Worm (Caenorhabditis elegans) whole organism, late embryonic: Measurements from ENCODE around the gene F31D5.1.

Source experiments
- C08G9.2 ChIP-seq: sonication (generic microtip); optimal IDR thresholded peaks from 2 replicates; lab custom pipeline; 2016; ENCODE audit warnings: mild to moderate bottlenecking, missing genetic modification characterization, moderate library complexity, missing compliant biosample characterization
- F13H6.1 ChIP-seq: sonication (generic microtip); optimal IDR thresholded peaks from 2 replicates; lab custom pipeline; 2016; ENCODE audit warnings: missing genetic modification characterization, missing compliant biosample characterization
- K02D7.2 ChIP-seq: sonication (generic microtip); optimal IDR thresholded peaks from 2 replicates; lab custom pipeline; 2017; ENCODE audit warnings: mild to moderate bottlenecking, missing genetic modification characterization, missing compliant biosample characterization
- Y22D7AL.16 ChIP-seq: sonication (generic microtip); optimal IDR thresholded peaks from 2 replicates; lab custom pipeline; 2016; ENCODE audit warnings: missing genetic modification characterization, missing compliant biosample characterization
- ahr-1 ChIP-seq: sonication (generic microtip); optimal IDR thresholded peaks from 2 replicates; lab custom pipeline; 2016; ENCODE audit warnings: missing genetic modification characterization, missing compliant biosample characterization
- ama-1 ChIP-seq: fragments of 150-350 bp; optimal IDR thresholded peaks from 2 replicates; lab custom pipeline; 2014
- ceh-18 ChIP-seq: sonication (generic microtip); optimal IDR thresholded peaks from 2 replicates; lab custom pipeline; 2016; ENCODE audit warnings: missing genetic modification characterization, missing compliant biosample characterization
- ceh-19 ChIP-seq: fragments of 200-800 bp; sonication (Bioruptor generic); optimal IDR thresholded peaks from 2 replicates; lab custom pipeline; 2018; ENCODE audit warnings: mild to moderate bottlenecking, missing genetic modification characterization, missing compliant biosample characterization
- ceh-22 ChIP-seq: sonication (generic microtip); optimal IDR thresholded peaks from 2 replicates; lab custom pipeline; 2017; ENCODE audit warnings: missing biosample characterization, missing genetic modification characterization
- ceh-34 ChIP-seq: sonication (generic microtip); optimal IDR thresholded peaks from 2 replicates; lab custom pipeline; 2016; ENCODE audit warnings: mild to moderate bottlenecking, missing genetic modification characterization, missing compliant biosample characterization
- ceh-48 ChIP-seq: sonication (generic microtip); optimal IDR thresholded peaks from 2 replicates; lab custom pipeline; 2016; ENCODE audit warnings: missing genetic modification characterization, inconsistent platforms, missing compliant biosample characterization
- ceh-6 ChIP-seq: fragments of 200-800 bp; sonication (Bioruptor generic); optimal IDR thresholded peaks from 2 replicates; lab custom pipeline; 2018; ENCODE audit warnings: mild to moderate bottlenecking, missing genetic modification characterization, missing compliant biosample characterization
- che-1 ChIP-seq: sonication (generic microtip); optimal IDR thresholded peaks from 2 replicates; lab custom pipeline; 2016; ENCODE audit warnings: mild to moderate bottlenecking, missing genetic modification characterization, missing compliant biosample characterization
- dve-1 ChIP-seq: sonication (generic microtip); optimal IDR thresholded peaks from 2 replicates; lab custom pipeline; 2017; ENCODE audit warnings: antibody characterized with exemption, mild to moderate bottlenecking, missing genetic modification characterization, missing compliant biosample characterization
- elt-2 ChIP-seq: sonication (generic microtip); optimal IDR thresholded peaks from 2 replicates; lab custom pipeline; 2016; ENCODE audit warnings: missing genetic modification reagents, missing genetic modification characterization, missing compliant biosample characterization
- eyg-1 ChIP-seq: sonication (generic microtip); optimal IDR thresholded peaks from 2 replicates; lab custom pipeline; 2016; ENCODE audit warnings: missing genotype, missing genetic modification characterization, missing compliant biosample characterization
- fkh-10 ChIP-seq: fragments of 150-350 bp; optimal IDR thresholded peaks from 2 replicates; lab custom pipeline; 2014; ENCODE audit warnings: missing biosample characterization, missing genetic modification reagents, missing genetic modification characterization
- fkh-6 ChIP-seq: sonication (generic microtip); optimal IDR thresholded peaks from 2 replicates; lab custom pipeline; 2016; ENCODE audit warnings: missing genetic modification characterization, missing compliant biosample characterization
- gmeb-2 ChIP-seq: sonication (generic microtip); optimal IDR thresholded peaks from 2 replicates; lab custom pipeline; 2016; ENCODE audit warnings: missing genetic modification characterization, inconsistent platforms, missing compliant biosample characterization
- hlh-13 ChIP-seq: fragments of 200-800 bp; sonication (Bioruptor generic); optimal IDR thresholded peaks from 2 replicates; lab custom pipeline; 2018; ENCODE audit warnings: mild to moderate bottlenecking, missing genetic modification characterization, missing compliant biosample characterization
- hlh-15 ChIP-seq: sonication (generic microtip); optimal IDR thresholded peaks from 2 replicates; lab custom pipeline; 2016; ENCODE audit warnings: missing genetic modification characterization, missing compliant biosample characterization
- hlh-30 ChIP-seq: sonication (generic microtip); optimal IDR thresholded peaks from 2 replicates; lab custom pipeline; 2017; ENCODE audit warnings: antibody characterized with exemption, missing genetic modification characterization, missing compliant biosample characterization; ENCODE audit not compliant: insufficient read depth
- madf-2 ChIP-seq: sonication (generic microtip); optimal IDR thresholded peaks from 2 replicates; lab custom pipeline; 2017; ENCODE audit warnings: missing genetic modification characterization, missing compliant biosample characterization
- mec-3 ChIP-seq: sonication (generic microtip); optimal IDR thresholded peaks from 2 replicates; lab custom pipeline; 2016; ENCODE audit warnings: borderline replicate concordance, missing genetic modification characterization, missing compliant biosample characterization
- nfya-1 ChIP-seq: sonication (generic microtip); optimal IDR thresholded peaks from 2 replicates; lab custom pipeline; 2017; ENCODE audit warnings: missing genetic modification characterization, mild to moderate bottlenecking, missing compliant biosample characterization, antibody characterized with exemption, moderate library complexity
- nhr-232 ChIP-seq: sonication (generic microtip); optimal IDR thresholded peaks from 2 replicates; lab custom pipeline; 2016; ENCODE audit warnings: missing genetic modification characterization, missing compliant biosample characterization
- pax-1 ChIP-seq: fragments of 150-350 bp; optimal IDR thresholded peaks from 2 replicates; lab custom pipeline; 2014; ENCODE audit warnings: missing biosample characterization, missing genetic modification characterization
- pha-4 ChIP-seq: fragments of 150-350 bp; optimal IDR thresholded peaks from 2 replicates; lab custom pipeline; 2018; ENCODE audit warnings: missing biosample characterization, missing genetic modification reagents, missing genetic modification characterization
- ref-2 ChIP-seq: sonication (generic microtip); optimal IDR thresholded peaks from 2 replicates; lab custom pipeline; 2016; ENCODE audit warnings: missing genetic modification characterization, missing compliant biosample characterization
- rnt-1 ChIP-seq: sonication (generic microtip); optimal IDR thresholded peaks from 2 replicates; lab custom pipeline; 2016; ENCODE audit warnings: missing genetic modification characterization, missing compliant biosample characterization
- sox-2 ChIP-seq: fragments of 200-800 bp; sonication (Bioruptor generic); IDR thresholded peaks from 2 replicates; pipeline ENCODE4 v1.3.6; 2022; ENCODE audit warnings: missing genetic modification reagents, missing genetic modification characterization, missing compliant biosample characterization
- sox-4 ChIP-seq: sonication (generic microtip); optimal IDR thresholded peaks from 2 replicates; lab custom pipeline; 2017; ENCODE audit warnings: mild to moderate bottlenecking, missing genetic modification characterization, inconsistent platforms, missing compliant biosample characterization
- tbx-2 ChIP-seq: sonication (generic microtip); optimal IDR thresholded peaks from 2 replicates; lab custom pipeline; 2016; ENCODE audit warnings: missing genetic modification characterization, missing compliant biosample characterization
- unc-42 ChIP-seq: sonication (generic microtip); optimal IDR thresholded peaks from 2 replicates; lab custom pipeline; 2016; ENCODE audit warnings: missing genotype, missing genetic modification characterization, missing compliant biosample characterization
- unc-55 ChIP-seq: sonication (generic microtip); optimal IDR thresholded peaks from 2 replicates; lab custom pipeline; 2017; ENCODE audit warnings: missing biosample characterization, missing genetic modification reagents, missing genetic modification characterization
- zip-5 ChIP-seq: sonication (generic microtip); optimal IDR thresholded peaks from 2 replicates; lab custom pipeline; 2016; ENCODE audit warnings: missing genetic modification characterization, missing compliant biosample characterization
- ztf-16 ChIP-seq: sonication (generic microtip); optimal IDR thresholded peaks from 2 replicates; lab custom pipeline; 2017; ENCODE audit warnings: missing genetic modification characterization, missing compliant biosample characterization

The F31D5.1 gene

DNA sequence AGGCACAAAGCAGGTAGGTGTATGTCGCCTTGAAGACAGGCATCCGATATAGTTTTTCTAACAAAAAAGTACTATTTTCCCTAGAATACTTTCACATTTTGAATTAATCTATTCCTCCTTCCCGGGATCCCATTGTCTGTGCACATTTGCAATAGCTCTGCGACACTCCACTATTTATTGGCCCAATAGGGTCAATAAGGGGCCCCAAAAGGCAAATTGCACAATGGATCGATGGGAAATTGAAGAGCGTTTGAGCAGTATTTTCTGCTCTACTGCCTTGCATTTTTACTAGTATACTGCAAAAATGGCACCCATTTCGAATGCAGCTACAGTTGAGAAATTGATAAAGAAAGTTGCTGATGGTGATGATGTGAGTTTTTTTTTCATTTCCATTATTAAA is 36.8 kb upstream of the F31D5.1 start, which contains the start of gene R03H10.11:
Gene R03H10.11, plus strand, starts transcription at position 301 of the 400 bp plus-strand sequence.
- TF ChIP-seq K02D7.2 = no peak
- TF ChIP-seq unc-42 (tag; lab: Kevin White, UChicago) = no peak
- TF ChIP-seq, all 69 proteins: peak for 0

- TF ChIP-seq hlh-30 (tag; lab: Kevin White, UChicago) (no peak), unc-55 (GFP tag; lab: Kevin White, UChicago) (peak; percentile 55), fkh-6 (tag; lab: Kevin White, UChicago) (no peak), tbx-2 (tag; lab: Kevin White, UChicago) (peak; percentile 26), nhr-232 (tag; lab: Kevin White, UChicago) (no peak), ztf-16 (tag; lab: Kevin White, UChicago) (no peak), ceh-34 (tag; lab: Kevin White, UChicago) (peak; percentile 33), nfya-1 (tag; lab: Kevin White, UChicago) (peak; percentile 1), sox-4 (no peak), pha-4 (no peak), C08G9.2 (tag; lab: Kevin White, UChicago) (no peak), rnt-1 (peak; percentile 78), ref-2 (tag; lab: Kevin White, UChicago) (no peak), ceh-18 (tag; lab: Kevin White, UChicago) (peak; percentile 81), F13H6.1 (tag; lab: Kevin White, UChicago) (no peak), ceh-22 (tag; lab: Kevin White, UChicago) (no peak), sox-2 (no peak), hlh-15 (tag; lab: Kevin White, UChicago) (no peak), ceh-48 (tag; lab: Kevin White, UChicago) (no peak)
Measured at ce11 chrII:4183979-4184378, 35.2 kb upstream of the F31D5.1 start.

- no peak for TF ChIP-seq sox-4
- TF ChIP-seq, all 69 proteins: peak for 0
Measured at ce11 chrII:4186364-4186763, 32.8 kb upstream of the F31D5.1 start, which contains the start of gene cpna-1. cpna-1 (plus strand) TSS chrII:4186664.

ce11 chrII:4194127-4194526 is 25.0 kb upstream of the F31D5.1 start, which contains the start of gene mth-2:
mth-2 (minus strand) TSS chrII:4194314.
- TF ChIP-seq ceh-18 (tag; lab: Kevin White, UChicago) (no peak), ceh-22 (tag; lab: Kevin White, UChicago) (no peak), eyg-1 (tag; lab: Kevin White, UChicago) (no peak), mec-3 (tag; lab: Kevin White, UChicago) (no peak), pha-4 (no peak), madf-2 (tag; lab: Kevin White, UChicago) (no peak), ceh-6 (GFP tag; lab: Kevin White, UChicago) (no peak), nfya-1 (tag; lab: Kevin White, UChicago) (no peak), che-1 (tag; lab: Kevin White, UChicago) (no peak), fkh-10 (GFP tag; lab: Kevin White, UChicago) (no peak), pax-1 (tag; lab: Kevin White, UChicago) (no peak), ref-2 (tag; lab: Kevin White, UChicago) (no peak), ama-1 (lab: Kevin White, UChicago) (no peak), gmeb-2 (tag; lab: Kevin White, UChicago) (no peak), ceh-19 (GFP tag; lab: Kevin White, UChicago) (no peak), dve-1 (tag; lab: Kevin White, UChicago) (no peak), hlh-15 (tag; lab: Kevin White, UChicago) (no peak), hlh-13 (GFP tag; lab: Kevin White, UChicago) (no peak), zip-5 (tag; lab: Kevin White, UChicago) (no peak), unc-42 (tag; lab: Kevin White, UChicago) (no peak)

- no peak for TF ChIP-seq nfya-1 (tag; lab: Kevin White, UChicago)
- no peak for TF ChIP-seq Y22D7AL.16 (tag; lab: Kevin White, UChicago)
- TF ChIP-seq ahr-1 (tag; lab: Kevin White, UChicago) = no peak
- no peak for TF ChIP-seq pha-4
- TF ChIP-seq elt-2 (tag; lab: Kevin White, UChicago) = no peak
Measured at ce11 chrII:4203729-4204184, 15.4 kb upstream of the F31D5.1 start, which contains the start of gene mth-1. mth-1 (minus strand) TSS chrII:4203779.
